Worm (Caenorhabditis elegans): ENCODE results near the gene Y6G8.15.

DNA sequence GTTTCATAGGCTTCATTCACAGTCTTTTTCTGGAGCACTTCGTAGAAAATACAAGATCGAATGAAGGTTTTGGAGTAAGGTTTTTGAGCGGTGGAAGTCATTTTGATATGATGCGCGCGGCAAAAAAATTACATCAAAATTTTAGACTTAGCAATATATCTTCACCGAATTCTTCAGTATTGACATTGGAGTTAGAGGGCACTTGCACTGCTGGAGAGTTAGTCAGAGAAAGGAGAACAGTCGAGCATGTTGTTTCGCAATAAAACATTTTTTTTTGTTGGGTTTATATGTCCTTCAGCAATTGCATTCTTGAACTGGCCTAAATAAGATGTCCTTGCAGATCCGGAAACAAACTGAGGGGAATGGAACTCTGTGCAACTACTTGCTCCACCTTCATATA is 44.5 kb downstream of the Y6G8.15 start, which contains the start of gene fbxa-171:
- TF ChIP-seq dox-1 (GFP tag; IDR thresholded peaks at IDR 0.05) (no peak), unc-62 (GFP tag; optimal IDR thresholded peaks at IDR 0.05) (no peak), hlh-26 (GFP tag; conservative IDR thresholded peaks at IDR 0.05) (no peak), F49E8.2 (tag; optimal IDR thresholded peaks at IDR 0.05; ENCODE audit: insufficient read depth) (no peak), ceh-27 (GFP tag; optimal IDR thresholded peaks at IDR 0.05) (no peak), F22D6.2 (tag; optimal IDR thresholded peaks at IDR 0.05) (no peak), C17E4.6 (GFP tag; IDR thresholded peaks at IDR 0.05) (no peak), snpc-3.4 (tag; optimal IDR thresholded peaks at IDR 0.05) (no peak), ztf-18 (tag; optimal IDR thresholded peaks at IDR 0.05) (no peak)
